Fruit fly (Drosophila melanogaster): ENCODE results near the gene CG34150.

The CG34150 gene

dm6 chr3R:24777101-24777500 lies 37.0 kb upstream of the CG34150 start:
- TF ChIP-seq Snoo (tag; optimal IDR thresholded peaks at IDR 0.05) (no peak), CG12605 (GFP tag; IDR thresholded peaks at IDR 0.05) (no peak), EcR (GFP tag; optimal IDR thresholded peaks at IDR 0.05) (no peak), CG14655 (GFP tag; optimal IDR thresholded peaks at IDR 0.05) (no peak), CG8159 (tag; optimal IDR thresholded peaks at IDR 0.05) (no peak), CG10348 (GFP tag; IDR thresholded peaks at IDR 0.05) (no peak), rn (GFP tag; IDR thresholded peaks at IDR 0.05) (no peak), CG8301 (tag; optimal IDR thresholded peaks at IDR 0.05) (no peak), CG4496 (GFP tag; IDR thresholded peaks at IDR 0.05) (no peak), Pif1A (GFP tag; optimal IDR thresholded peaks at IDR 0.05) (no peak), CG13204 (GFP tag; optimal IDR thresholded peaks at IDR 0.05) (no peak), CG9948 (tag; optimal IDR thresholded peaks at IDR 0.05) (no peak), CG34367 (tag; optimal IDR thresholded peaks at IDR 0.05) (no peak)

DNA sequence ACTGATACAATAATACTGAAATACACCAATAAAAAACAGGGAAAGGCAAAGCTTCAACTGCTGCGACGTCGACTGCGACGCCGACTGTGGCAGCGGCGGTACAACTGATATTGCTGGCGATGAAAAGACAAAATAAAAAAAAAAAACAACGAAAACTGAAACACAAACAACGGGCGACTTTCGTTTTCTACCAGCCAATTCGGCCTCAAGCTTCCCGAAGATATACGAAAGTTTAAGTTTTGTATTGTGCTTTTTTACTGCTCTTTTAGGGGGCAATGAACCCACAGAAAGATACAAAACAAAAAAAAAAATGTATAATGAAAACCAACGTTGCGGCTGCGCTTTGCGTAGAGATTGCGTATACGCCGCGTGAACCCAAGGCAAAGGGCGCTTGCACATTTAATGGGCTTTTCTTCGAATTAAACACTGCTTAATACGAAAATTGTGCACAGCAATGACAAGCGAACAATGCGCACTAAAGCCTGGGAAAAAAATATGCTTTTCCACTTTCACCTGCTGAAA lies 35.8 kb upstream of the CG34150 start:
- TF ChIP-seq gl (tag; optimal IDR thresholded peaks at IDR 0.05) (no peak), Pif1A (GFP tag; optimal IDR thresholded peaks at IDR 0.05) (no peak), fd96Ca (GFP tag; IDR thresholded peaks at IDR 0.05) (no peak), Pif1B (GFP tag; optimal IDR thresholded peaks at IDR 0.05) (no peak)

DNA sequence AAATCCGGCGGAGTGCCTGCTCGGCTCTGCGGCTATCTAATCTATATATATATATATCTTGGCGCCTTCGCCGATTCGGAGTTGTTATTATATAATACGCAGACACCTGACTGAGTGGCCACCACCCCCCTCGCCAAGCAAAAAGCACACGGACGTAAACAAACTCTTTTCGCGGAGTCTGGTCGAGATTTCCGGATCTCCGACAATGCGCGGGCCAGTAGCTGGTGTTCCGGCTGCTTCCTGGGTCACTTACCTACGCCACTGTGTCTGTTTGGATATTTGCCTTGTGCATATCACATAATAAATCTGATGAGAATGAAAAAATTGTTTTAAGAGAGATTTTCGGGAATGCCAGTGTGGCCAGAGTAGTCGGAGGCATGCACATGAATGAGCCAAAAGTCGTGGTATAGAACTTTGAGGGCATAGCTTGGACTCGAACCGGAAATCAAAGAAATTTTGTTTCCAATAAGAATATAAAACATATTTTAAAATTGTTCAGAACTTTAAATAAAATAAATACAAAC lies 27.0 kb upstream of the CG34150 start, which contains the start of gene CG5805:
TSS of gene CG5805 (minus strand) at position 380 of the 524 bp plus-strand sequence.
- TF ChIP-seq CG13204 (GFP tag; optimal IDR thresholded peaks at IDR 0.05) (no peak), gl (tag; optimal IDR thresholded peaks at IDR 0.05) (peak; percentile 22), EcR (GFP tag; optimal IDR thresholded peaks at IDR 0.05) (peak; percentile 56), Pif1A (GFP tag; optimal IDR thresholded peaks at IDR 0.05) (peak; percentile 45), Ets98B (GFP tag; IDR thresholded peaks at IDR 0.05) (peak; percentile 47; the same call in 1 of the 2 replicates), CG17806 (tag; optimal IDR thresholded peaks at IDR 0.05) (peak; percentile 16), CG9948 (tag; optimal IDR thresholded peaks at IDR 0.05) (peak; percentile 4), Snoo (tag; optimal IDR thresholded peaks at IDR 0.05) (peak; percentile 84), CG15710 (tag; optimal IDR thresholded peaks at IDR 0.05) (peak; percentile 38), CG14655 (GFP tag; optimal IDR thresholded peaks at IDR 0.05) (peak; percentile 43), CG8301 (tag; optimal IDR thresholded peaks at IDR 0.05) (no peak), CG8159 (tag; optimal IDR thresholded peaks at IDR 0.05) (peak; percentile 50), CG10348 (GFP tag; IDR thresholded peaks at IDR 0.05) (no peak), CG32121 (GFP tag; IDR thresholded peaks at IDR 0.05) (no peak), CG4496 (GFP tag; IDR thresholded peaks at IDR 0.05) (peak; percentile 85), fd96Ca (GFP tag; IDR thresholded peaks at IDR 0.05) (no peak), CG12605 (GFP tag; IDR thresholded peaks at IDR 0.05) (peak; percentile 20; the same call in 1 of the 2 replicates), D1 (tag; optimal IDR thresholded peaks at IDR 0.05) (no peak), rn (GFP tag; IDR thresholded peaks at IDR 0.05) (0 out of 2 replicates have a peak, but pooled peaks have one; percentile 7), CG34367 (tag; optimal IDR thresholded peaks at IDR 0.05) (peak; percentile 57), Pif1B (GFP tag; optimal IDR thresholded peaks at IDR 0.05) (peak; percentile 24)

DNA sequence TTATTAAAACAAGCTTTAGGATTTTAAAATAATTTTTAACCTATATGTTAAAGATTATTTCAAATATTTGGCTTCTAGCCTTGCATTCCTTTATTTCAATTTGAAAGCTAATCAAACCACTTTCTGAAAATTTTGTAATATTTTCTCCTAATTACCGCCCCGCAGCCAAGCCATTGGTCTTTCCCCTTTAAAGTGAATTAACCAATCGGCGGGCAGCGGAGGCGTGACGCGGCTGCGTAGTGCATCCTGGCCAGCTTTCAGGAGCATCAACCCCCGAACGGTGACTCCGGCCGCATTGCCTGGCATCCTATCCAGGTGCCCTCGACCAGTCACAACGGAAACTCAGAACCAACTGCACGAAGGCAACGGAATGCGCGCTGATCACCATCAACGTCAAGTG lies 26.3 kb upstream of the CG34150 start, which contains the start of gene Ets96B:
TSS of gene Ets96B (plus strand) at position 321 of the 400 bp plus-strand sequence.
- TF ChIP-seq CG9948 (tag; optimal IDR thresholded peaks at IDR 0.05) (no peak), Pif1A (GFP tag; optimal IDR thresholded peaks at IDR 0.05) (no peak), CG13204 (GFP tag; optimal IDR thresholded peaks at IDR 0.05) (no peak), Pif1B (GFP tag; optimal IDR thresholded peaks at IDR 0.05) (no peak), Snoo (tag; optimal IDR thresholded peaks at IDR 0.05) (no peak), CG8159 (tag; optimal IDR thresholded peaks at IDR 0.05) (no peak), gl (tag; optimal IDR thresholded peaks at IDR 0.05) (no peak), CG15710 (tag; optimal IDR thresholded peaks at IDR 0.05) (no peak), CG34367 (tag; optimal IDR thresholded peaks at IDR 0.05) (no peak), CG10348 (GFP tag; IDR thresholded peaks at IDR 0.05) (no peak), rn (GFP tag; IDR thresholded peaks at IDR 0.05) (no peak), CG14655 (GFP tag; optimal IDR thresholded peaks at IDR 0.05) (no peak), CG4496 (GFP tag; IDR thresholded peaks at IDR 0.05) (no peak), EcR (GFP tag; optimal IDR thresholded peaks at IDR 0.05) (no peak), CG8301 (tag; optimal IDR thresholded peaks at IDR 0.05) (no peak), Ets98B (GFP tag; IDR thresholded peaks at IDR 0.05) (no peak), CG32121 (GFP tag; IDR thresholded peaks at IDR 0.05) (no peak), fd96Ca (GFP tag; IDR thresholded peaks at IDR 0.05) (no peak), CG12605 (GFP tag; IDR thresholded peaks at IDR 0.05) (no peak), CG17806 (tag; optimal IDR thresholded peaks at IDR 0.05) (no peak)

- TF ChIP-seq CG10348 (GFP tag; IDR thresholded peaks at IDR 0.05) (no peak), gl (tag; optimal IDR thresholded peaks at IDR 0.05) (no peak), CG9948 (tag; optimal IDR thresholded peaks at IDR 0.05) (no peak), CG32121 (GFP tag; IDR thresholded peaks at IDR 0.05) (no peak), CG34367 (tag; optimal IDR thresholded peaks at IDR 0.05) (no peak), CG15710 (tag; optimal IDR thresholded peaks at IDR 0.05) (no peak), CG8301 (tag; optimal IDR thresholded peaks at IDR 0.05) (no peak), CG12605 (GFP tag; IDR thresholded peaks at IDR 0.05) (no peak), EcR (GFP tag; optimal IDR thresholded peaks at IDR 0.05) (no peak), CG13204 (GFP tag; optimal IDR thresholded peaks at IDR 0.05) (no peak), rn (GFP tag; IDR thresholded peaks at IDR 0.05) (no peak), CG14655 (GFP tag; optimal IDR thresholded peaks at IDR 0.05) (no peak), Pif1A (GFP tag; optimal IDR thresholded peaks at IDR 0.05) (no peak), Snoo (tag; optimal IDR thresholded peaks at IDR 0.05) (no peak)
Observed at dm6 chr3R:24790036-24790435, 24.0 kb upstream of the CG34150 start, which contains the start of gene CG13634. Gene CG13634, minus strand, starts transcription at chr3R:24790136.

- TF ChIP-seq CG4496 (GFP tag; IDR thresholded peaks at IDR 0.05): 0 out of 3 replicates have a peak, but pooled peaks have one; percentile 24
- no peak for TF ChIP-seq CG8159 (tag; optimal IDR thresholded peaks at IDR 0.05)
- TF ChIP-seq fd96Ca (GFP tag; IDR thresholded peaks at IDR 0.05): no peak
Observed at dm6 chr3R:24798595-24798994, 15.5 kb upstream of the CG34150 start.

Data from whole organism, pupa.